Fruit fly (Drosophila melanogaster): ENCODE measurements around the gene Mal-B1.

Mal-B1 gene

DNA sequence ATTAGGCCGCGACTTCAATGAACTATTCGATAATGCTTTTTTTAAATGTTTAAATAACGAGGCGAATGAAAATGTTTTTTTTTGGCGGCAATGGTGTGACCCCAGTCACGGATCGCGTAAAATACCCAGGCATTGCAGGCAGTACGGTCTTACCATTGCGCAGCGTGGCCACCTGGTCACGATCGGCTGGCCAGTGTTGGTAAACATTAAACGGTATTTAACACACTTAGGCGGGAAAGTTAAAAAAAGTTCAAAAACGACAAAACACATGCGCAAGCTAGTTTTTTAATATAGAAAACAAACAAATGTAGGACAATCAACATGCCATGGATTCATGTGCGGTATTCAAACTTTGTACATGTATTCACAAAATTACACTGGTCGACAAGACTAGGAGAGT, 17.7 kb upstream of the Mal-B1 start, which contains the start of gene esc:
esc (minus strand) TSS at position 129 of the 400 bp plus-strand sequence.
- TF ChIP-seq CG17801 (GFP tag; optimal IDR thresholded peaks at IDR 0.05; ENCODE audit: partially characterized antibody), result no peak

DNA sequence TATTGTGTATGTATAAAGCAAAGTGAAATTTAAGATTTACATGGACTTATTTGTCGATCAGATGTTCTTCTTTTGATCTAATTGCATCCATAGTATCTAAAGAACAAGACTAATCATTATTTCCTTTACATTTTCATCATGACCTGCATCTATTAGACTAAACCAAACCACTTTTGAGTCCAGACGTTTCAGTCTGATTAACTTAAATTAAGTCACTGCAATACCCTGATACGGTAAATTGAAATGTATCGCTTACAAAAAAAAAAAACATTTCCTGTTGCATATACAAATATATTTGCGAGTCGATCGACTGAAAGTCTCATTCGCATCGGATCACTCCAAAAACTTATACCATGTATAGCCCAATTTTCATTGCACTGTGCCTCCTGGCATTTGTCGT, 13.2 kb upstream of the Mal-B1 start, which contains the start of gene CG45011:
CG45011 (plus strand) TSS at position 301 of the 400 bp plus-strand sequence.
- no peak for TF ChIP-seq CG17801 (GFP tag; optimal IDR thresholded peaks at IDR 0.05; ENCODE audit: partially characterized antibody)

DNA sequence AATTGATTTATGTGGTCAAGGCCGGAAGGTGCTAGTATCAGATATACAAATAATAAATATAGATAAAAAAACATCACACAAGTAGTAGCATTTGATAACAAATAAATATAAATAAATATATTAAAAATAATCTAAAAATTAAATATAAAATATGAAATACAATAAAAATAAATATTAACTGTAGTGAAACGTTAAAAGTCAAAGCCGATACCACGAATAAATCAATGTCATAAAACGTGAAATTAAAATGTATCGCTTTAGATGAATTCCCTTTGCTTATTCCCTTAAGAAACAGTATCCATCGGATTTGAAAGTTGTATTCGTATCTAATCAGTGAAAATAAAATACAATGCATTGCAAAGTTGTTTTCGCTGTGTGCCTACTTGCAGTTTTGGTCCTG, 12.7 kb upstream of the Mal-B1 start, which contains the start of gene CG45012:
CG45012 (plus strand) TSS at position 301 of the 400 bp plus-strand sequence.
- TF ChIP-seq CG17801 (GFP tag; optimal IDR thresholded peaks at IDR 0.05; ENCODE audit: partially characterized antibody), result no peak

DNA sequence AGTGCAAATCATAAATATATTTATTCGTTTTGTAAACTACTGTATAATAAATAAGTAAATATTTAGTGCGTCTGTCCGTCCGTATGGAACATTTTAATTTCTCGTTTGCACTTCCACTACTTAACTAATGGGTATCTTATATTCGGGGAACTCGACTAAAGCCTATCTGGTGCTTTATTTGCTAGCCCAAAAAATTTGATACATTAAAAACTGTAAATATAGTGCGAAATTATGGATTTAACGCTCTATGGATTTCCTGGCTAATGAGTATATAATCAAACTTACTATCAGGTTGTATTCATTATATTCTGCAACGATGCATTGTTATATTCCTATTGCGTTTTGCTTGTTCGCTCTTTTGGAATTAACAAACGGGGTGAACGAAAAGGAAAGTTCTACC, 10.1 kb upstream of the Mal-B1 start, which contains the start of gene Sfp33A4:
Sfp33A4 (plus strand) TSS at position 301 of the 400 bp plus-strand sequence.
- no peak for TF ChIP-seq CG17801 (GFP tag; optimal IDR thresholded peaks at IDR 0.05; ENCODE audit: partially characterized antibody)

- TF ChIP-seq CG17801 (GFP tag; optimal IDR thresholded peaks at IDR 0.05; ENCODE audit: partially characterized antibody), result no peak
Measured at dm6 chr2L:11837413-11837812, 9.6 kb upstream of the Mal-B1 start, which contains the start of gene Sfp33A2. TSS of gene Sfp33A2 (plus strand) at chr2L:11837713.

DNA sequence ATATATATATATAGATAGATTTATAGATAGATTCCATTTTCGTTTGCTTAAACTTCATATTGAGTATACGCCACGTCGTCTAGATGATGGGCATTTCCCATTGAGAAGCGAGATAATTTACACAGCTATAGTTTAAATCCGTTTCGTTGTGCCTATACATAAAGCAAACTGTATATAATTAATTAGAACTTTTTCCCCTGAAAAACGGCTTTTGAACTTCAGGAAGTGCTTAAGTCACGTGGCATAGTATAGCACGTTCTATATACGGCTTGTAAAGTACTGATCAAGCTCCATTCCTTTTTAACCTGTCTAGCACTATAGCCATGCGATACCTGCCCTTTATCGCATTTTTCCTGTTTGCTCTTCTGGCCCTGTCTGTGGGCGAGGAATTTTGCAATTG, 7.4 kb upstream of the Mal-B1 start, which contains the start of gene Sfp33A3:
Sfp33A3 (plus strand) TSS at position 301 of the 400 bp plus-strand sequence.
- TF ChIP-seq CG17801 (GFP tag; optimal IDR thresholded peaks at IDR 0.05; ENCODE audit: partially characterized antibody), result no peak

- no peak for TF ChIP-seq CG17801 (GFP tag; optimal IDR thresholded peaks at IDR 0.05; ENCODE audit: partially characterized antibody)
Measured at dm6 chr2L:11840391-11840790, 6.6 kb upstream of the Mal-B1 start, which contains the start of gene CG31704. TSS of gene CG31704 (plus strand) at chr2L:11840691.

dm6 chr2L:11841538-11841937, 5.5 kb upstream of the Mal-B1 start:
- no peak for TF ChIP-seq CG17801 (GFP tag; optimal IDR thresholded peaks at IDR 0.05; ENCODE audit: partially characterized antibody)

dm6 chr2L:11842291-11843187, 4.5 kb upstream of the Mal-B1 start, which contains the start of the genes CG44008, CG14933, CG46426 and CG42486:
TSS of gene CG44008 (minus strand) at chr2L:11842445.
TSS of gene CG14933 (plus strand) at chr2L:11842828.
TSS of gene CG46426 (plus strand) at chr2L:11842828.
TSS of gene CG42486 (plus strand) at chr2L:11843137.
- TF ChIP-seq CG17801 (GFP tag; optimal IDR thresholded peaks at IDR 0.05; ENCODE audit: partially characterized antibody), result no peak

dm6 chr2L:11844278-11844677, 2.7 kb upstream of the Mal-B1 start:
- no peak for TF ChIP-seq CG17801 (GFP tag; optimal IDR thresholded peaks at IDR 0.05; ENCODE audit: partially characterized antibody)

- no peak for TF ChIP-seq CG17801 (GFP tag; optimal IDR thresholded peaks at IDR 0.05; ENCODE audit: partially characterized antibody)
Measured at dm6 chr2L:11845159-11845788, 1.8 kb upstream of the Mal-B1 start.

DNA sequence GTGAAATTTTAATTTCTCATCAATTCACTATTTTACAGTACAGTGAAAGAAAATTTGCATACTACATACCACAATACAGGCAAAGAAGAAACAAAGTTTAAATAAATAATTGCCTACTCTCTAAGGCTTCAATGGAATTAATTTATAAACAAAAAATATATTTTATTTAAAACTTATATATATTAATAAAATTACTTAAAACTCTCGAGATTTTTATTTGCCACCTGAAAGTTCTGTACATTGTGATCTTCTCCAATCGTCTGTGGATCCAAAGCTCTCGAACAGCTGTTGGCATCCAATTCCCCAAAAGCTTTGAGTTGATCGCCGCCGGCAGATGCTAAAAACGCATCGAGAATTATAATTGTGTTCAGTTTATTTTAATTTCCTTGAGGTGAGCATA, 2.6 kb downstream of the Mal-B1 start, which contains the start of gene Mal-B2:
Mal-B2 (plus strand) TSS at position 301 of the 400 bp plus-strand sequence.
- no peak for TF ChIP-seq CG17801 (GFP tag; optimal IDR thresholded peaks at IDR 0.05; ENCODE audit: partially characterized antibody)

DNA sequence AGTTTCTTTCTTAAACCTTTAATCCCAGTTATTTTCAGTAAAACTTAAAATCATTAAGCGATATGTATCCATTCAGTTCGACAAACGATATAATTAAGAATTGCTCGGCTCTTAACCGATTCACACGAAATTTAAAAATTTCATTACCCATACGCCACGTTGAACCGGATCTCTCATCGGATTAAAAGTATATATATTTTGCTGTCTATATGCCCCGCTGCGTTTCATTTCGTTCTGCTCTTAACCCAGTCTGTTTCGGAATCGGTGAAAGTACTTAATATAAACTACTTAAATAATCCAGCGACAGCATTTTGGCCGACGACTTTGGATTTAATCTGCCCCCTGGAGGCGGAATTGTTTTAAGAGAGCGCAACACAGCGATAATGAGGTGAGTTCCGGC, 6.1 kb downstream of the Mal-B1 start, which contains the start of gene CG42751:
CG42751 (plus strand) TSS at position 301 of the 400 bp plus-strand sequence.
- TF ChIP-seq CG17801 (GFP tag; optimal IDR thresholded peaks at IDR 0.05; ENCODE audit: partially characterized antibody), result no peak

- no peak for TF ChIP-seq CG17801 (GFP tag; optimal IDR thresholded peaks at IDR 0.05; ENCODE audit: partially characterized antibody)
Measured at dm6 chr2L:11870867-11871452, 23.9 kb downstream of the Mal-B1 start.

All from ovary, adult (tissue).